Fruit fly (Drosophila melanogaster): ENCODE measurements around the gene Bin1.

The Bin1 gene

dm6 chr3R:16236713-16237641 lies 47.6 kb upstream of the Bin1 start (continued):
- TF ChIP-seq twi (tag; optimal IDR thresholded peaks at IDR 0.05) (peak; percentile 94), CG13424 (tag; optimal IDR thresholded peaks at IDR 0.05) (peak; percentile 99), fru (optimal IDR thresholded peaks at IDR 0.05) (no peak), CG13287 (GFP tag; IDR thresholded peaks at IDR 0.05; ENCODE audit: partially characterized antibody) (no peak), chinmo (GFP tag; IDR thresholded peaks at IDR 0.05; ENCODE audit: partially characterized antibody) (no peak), ato (GFP tag; IDR thresholded peaks at IDR 0.05; ENCODE audit: partially characterized antibody) (no peak), CG13296 (GFP tag; optimal IDR thresholded peaks at IDR 0.05) (peak; percentile 98), sim (GFP tag; IDR thresholded peaks at IDR 0.05) (no peak), CG4328 (GFP tag; optimal IDR thresholded peaks at IDR 0.05) (peak; percentile 97), CG17328 (GFP tag; IDR thresholded peaks at IDR 0.05) (no peak)

- peak; percentile 10 to 58 for TF ChIP-seq chif (GFP tag; optimal IDR thresholded peaks at IDR 0.05)
- TF ChIP-seq pita (GFP tag; optimal IDR thresholded peaks at IDR 0.05) = no peak
- peak; percentile 66 for TF ChIP-seq salm (tag; optimal IDR thresholded peaks at IDR 0.05)
- peak; percentile 84 for TF ChIP-seq sens (GFP tag)
- no peak for TF ChIP-seq CG16813 (GFP tag; IDR thresholded peaks at IDR 0.05; ENCODE audit: partially characterized antibody)
- no peak for TF ChIP-seq CkIIα-i1 (GFP tag; IDR thresholded peaks at IDR 0.05)
- peak; percentile 39 for TF ChIP-seq CG4617 (GFP tag; optimal IDR thresholded peaks at IDR 0.05; ENCODE audit: borderline replicate concordance)
- TF ChIP-seq ac (GFP tag; optimal IDR thresholded peaks at IDR 0.05) = peak; percentile 79
- TF ChIP-seq CG11723 (GFP tag; optimal IDR thresholded peaks at IDR 0.05) = peak; percentile 89
- no peak for TF ChIP-seq crc (GFP tag; optimal IDR thresholded peaks at IDR 0.05)
- no peak for TF ChIP-seq CG8478 (optimal IDR thresholded peaks at IDR 0.05)
- no peak for TF ChIP-seq chn (GFP tag; optimal IDR thresholded peaks at IDR 0.05)
- TF ChIP-seq CG2678 (tag; optimal IDR thresholded peaks at IDR 0.05) = peak; percentile 98
- TF ChIP-seq Pdp1 (GFP tag; optimal IDR thresholded peaks at IDR 0.05) = peak; percentile 48 to 98
- TF ChIP-seq sd (tag; optimal IDR thresholded peaks at IDR 0.05) = peak; percentile 90
- TF ChIP-seq CG2129 (GFP tag; IDR thresholded peaks at IDR 0.05; ENCODE audit: partially characterized antibody) = no peak
- TF ChIP-seq CG31365 (tag; optimal IDR thresholded peaks at IDR 0.05) = no peak
- peak; percentile 61 for TF ChIP-seq CG9609 (GFP tag; optimal IDR thresholded peaks at IDR 0.05)
- TF ChIP-seq cwo (GFP tag; optimal IDR thresholded peaks at IDR 0.05) = peak; percentile 50
- TF ChIP-seq fd96Cb (tag; optimal IDR thresholded peaks at IDR 0.05) = peak; percentile 87
- no peak for TF ChIP-seq psq (GFP tag; optimal IDR thresholded peaks at IDR 0.05)
- no peak for TF ChIP-seq amos (GFP tag; IDR thresholded peaks at IDR 0.05; ENCODE audit: partially characterized antibody)
- TF ChIP-seq fd3F (GFP tag; optimal IDR thresholded peaks at IDR 0.05) = peak; percentile 89
- no peak for TF ChIP-seq CG16779 (GFP tag; IDR thresholded peaks at IDR 0.05)
- peak; percentile 98 for TF ChIP-seq CG9727 (GFP tag; optimal IDR thresholded peaks at IDR 0.05)
- TF ChIP-seq NfI (GFP tag; optimal IDR thresholded peaks at IDR 0.05) = peak; percentile 92
- TF ChIP-seq sima (GFP tag; optimal IDR thresholded peaks at IDR 0.05) = no peak
- TF ChIP-seq gce (GFP tag; IDR thresholded peaks at IDR 0.05) = no peak
- no peak for TF ChIP-seq ro (GFP tag; IDR thresholded peaks at IDR 0.05)
- peak; percentile 88 for TF ChIP-seq CG1529 (GFP tag; optimal IDR thresholded peaks at IDR 0.05)
- no peak for TF ChIP-seq CG17186 (GFP tag; optimal IDR thresholded peaks at IDR 0.05)
- peak; percentile 81 for TF ChIP-seq CG6654 (GFP tag; optimal IDR thresholded peaks at IDR 0.05)
- TF ChIP-seq zfh1 (GFP tag; IDR thresholded peaks at IDR 0.05) = no peak
- TF ChIP-seq Gsc (GFP tag; IDR thresholded peaks at IDR 0.05) = no peak
- TF ChIP-seq CG9932 (GFP tag; IDR thresholded peaks at IDR 0.05) = no peak
- TF ChIP-seq dimm (GFP tag; IDR thresholded peaks at IDR 0.05) = no peak
Observed at dm6 chr3R:16235941-16236712, 46.8 kb upstream of the Bin1 start.
